Fruit fly (Drosophila melanogaster) whole organism: ENCODE results near the gene CG8117.

ENCODE experiments used
- CG8478 ChIP-seq: fragments of >200 bp; optimal IDR thresholded peaks from 2 replicates; lab custom pipeline; 2018; ENCODE audit warnings: inconsistent platforms
- Dll ChIP-seq: fragments of >200 bp; optimal IDR thresholded peaks from 2 replicates; lab custom pipeline; 2017
- EcR ChIP-seq, 2 experiments: fragments of >200 bp; optimal IDR thresholded peaks; 2 replicates each; lab custom pipeline; 2017; ENCODE audit warnings: missing biosample characterization in 2 of 2, missing genetic modification characterization in 2 of 2, missing genetic modification reagents in 2 of 2
- pan ChIP-seq: fragments of >200 bp; optimal IDR thresholded peaks from 2 replicates; lab custom pipeline; 2017
- psq ChIP-seq: fragments of >200 bp; optimal IDR thresholded peaks from 2 replicates; lab custom pipeline; 2017
- usp ChIP-seq: fragments of >200 bp; optimal IDR thresholded peaks from 2 replicates; lab custom pipeline; 2017; ENCODE audit warnings: missing biosample characterization, missing genetic modification characterization, mixed read lengths

CG8117 gene

DNA sequence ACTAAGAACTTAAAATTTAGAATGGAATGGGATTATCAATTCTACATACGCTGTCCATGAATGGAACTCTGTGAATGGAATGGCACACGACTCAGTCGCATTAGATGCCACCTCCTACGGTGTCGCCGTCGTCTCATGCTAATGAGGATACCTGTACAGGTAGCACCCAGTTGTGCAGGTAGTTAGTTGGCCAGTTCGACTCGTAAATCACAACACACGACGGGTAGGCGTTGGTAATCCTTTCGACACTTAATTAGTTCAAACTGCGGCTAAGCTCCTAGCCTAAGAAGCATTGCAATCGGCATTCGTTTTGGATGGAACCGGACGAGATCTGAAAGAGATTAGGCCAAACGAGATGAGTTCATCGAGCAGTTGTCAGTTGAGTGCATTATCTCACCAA lies 40.4 kb downstream of the CG8117 start:
- TF ChIP-seq CG8478 (lab: Kevin White, UChicago), result no peak

DNA sequence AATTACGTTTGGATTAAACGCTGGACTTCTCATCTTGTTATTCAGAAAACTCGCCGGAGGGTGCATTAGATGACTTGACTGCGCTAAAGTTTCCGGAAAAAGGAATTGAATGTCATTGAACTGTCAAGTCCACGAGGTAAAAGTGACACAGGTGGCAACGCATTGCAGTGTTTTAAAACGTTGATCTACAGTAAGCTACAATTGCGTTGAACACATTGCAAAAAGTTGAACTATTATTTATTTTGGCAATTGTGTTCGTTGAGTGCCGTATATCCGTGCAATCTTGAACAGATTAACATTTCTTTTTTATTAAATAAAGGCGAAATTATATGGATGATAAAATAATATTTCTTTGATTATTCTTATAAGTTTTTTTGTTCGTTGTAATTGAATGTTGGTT lies 44.7 kb downstream of the CG8117 start, which contains the start of gene CG15599:
Gene CG15599 (minus strand): TSS at position 101 of the 400 bp plus-strand sequence.
- TF ChIP-seq CG8478 (lab: Kevin White, UChicago), result no peak
- no peak for TF ChIP-seq pan (lab: Kevin White, UChicago)
- no peak for TF ChIP-seq Dll
- no peak for TF ChIP-seq psq (lab: Kevin White, UChicago)
- no peak for TF ChIP-seq EcR (GFP tag; optimal IDR thresholded peaks at IDR 0.05; lab: Kevin White, UChicago)
- TF ChIP-seq usp (GFP tag; lab: Kevin White, UChicago), result no peak
